Worm (Caenorhabditis elegans) whole organism, L2 larva: Measurements from ENCODE around the gene mfn-1.

Experiments used
- C34F6.9 ChIP-seq: fragments of 150-350 bp; optimal IDR thresholded peaks from 2 replicates; lab custom pipeline; 2014; ENCODE audit warnings: missing biosample characterization, missing genetic modification characterization
- F13H6.1 ChIP-seq: sonication (generic microtip); optimal IDR thresholded peaks from 2 replicates; lab custom pipeline; 2016; ENCODE audit warnings: missing genetic modification characterization, missing compliant biosample characterization
- ama-1 ChIP-seq: fragments of 150-350 bp; optimal IDR thresholded peaks from 2 replicates; lab custom pipeline; 2018; ENCODE audit warnings: inconsistent platforms
- blmp-1 ChIP-seq: sonication (generic microtip); optimal IDR thresholded peaks from 2 replicates; lab custom pipeline; 2017; ENCODE audit warnings: missing genetic modification characterization, mild to moderate bottlenecking, missing compliant biosample characterization, antibody characterized with exemption, moderate library complexity; ENCODE audit not compliant: insufficient read depth
- lsy-2 ChIP-seq, 2 experiments: fragments of 150-350 bp in 1 of 2; sonication (generic microtip) in 1 of 2; optimal IDR thresholded peaks; 2 replicates each; lab custom pipeline; 2014 to 2017; ENCODE audit warnings: missing biosample characterization in 2 of 2, missing genetic modification characterization in 2 of 2
- mbf-1 ChIP-seq: sonication (generic microtip); optimal IDR thresholded peaks from 2 replicates; lab custom pipeline; 2017; ENCODE audit warnings: missing biosample characterization, missing genetic modification characterization
- mdl-1 ChIP-seq, 2 experiments: fragments of 150-350 bp in 1 of 2; sonication (generic microtip) in 1 of 2; optimal IDR thresholded peaks; 2 replicates each; lab custom pipeline; 2017; ENCODE audit warnings: missing biosample characterization in 2 of 2, missing genetic modification characterization in 2 of 2
- nhr-11 ChIP-seq: fragments of 150-350 bp; optimal IDR thresholded peaks from 2 replicates; lab custom pipeline; 2014; ENCODE audit warnings: missing biosample characterization, missing genetic modification characterization
- skn-1 ChIP-seq: sonication (generic microtip); optimal IDR thresholded peaks from 2 replicates; lab custom pipeline; 2017; ENCODE audit warnings: missing biosample characterization, missing genetic modification characterization
- snpc-4 ChIP-seq: fragments of 150-350 bp; optimal IDR thresholded peaks from 2 replicates; lab custom pipeline; 2014; ENCODE audit warnings: missing biosample characterization, missing genetic modification characterization
- ztf-11 ChIP-seq: sonication (generic microtip); optimal IDR thresholded peaks from 2 replicates; lab custom pipeline; 2017; ENCODE audit warnings: missing biosample characterization, missing genetic modification characterization

DNA sequence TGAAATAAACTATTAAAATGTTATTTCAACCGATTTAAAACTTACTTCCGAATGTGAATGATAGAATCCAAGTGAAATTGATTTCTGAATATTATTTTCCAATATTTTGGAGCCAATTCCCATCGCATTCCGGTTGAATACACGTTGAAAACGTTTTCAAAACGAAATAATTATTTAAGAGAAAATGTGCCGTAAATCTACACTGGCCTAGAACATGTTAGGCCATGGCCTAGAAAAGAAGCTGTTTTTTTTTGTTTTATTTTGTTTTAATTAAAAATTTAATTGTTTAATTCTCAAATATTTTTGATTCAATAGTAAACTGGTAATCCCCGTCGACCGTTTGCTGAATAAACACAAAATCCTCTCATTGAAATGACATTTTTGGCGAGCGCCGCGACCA is 7.9 kb downstream of the mfn-1 start:
- no peak for TF ChIP-seq mbf-1 (tag; lab: Kevin White, UChicago)
- TF ChIP-seq F13H6.1 (tag; lab: Kevin White, UChicago) = no peak
- TF ChIP-seq lsy-2 (tag; optimal IDR thresholded peaks at IDR 0.05; lab: Kevin White, UChicago) = no peak
- TF ChIP-seq ztf-11 = no peak
- no peak for TF ChIP-seq ama-1
- TF ChIP-seq mdl-1 (tag; optimal IDR thresholded peaks at IDR 0.05; lab: Kevin White, UChicago) = no peak
- no peak for TF ChIP-seq C34F6.9
- TF ChIP-seq skn-1 = no peak
- no peak for TF ChIP-seq blmp-1 (tag; lab: Kevin White, UChicago)
- TF ChIP-seq nhr-11 (tag; lab: Kevin White, UChicago) = no peak
- TF ChIP-seq snpc-4 (tag; lab: Kevin White, UChicago) = no peak
